Worm (Caenorhabditis elegans) whole organism, late embryonic: ENCODE measurements around the gene Y54E2A.9.

Experiments used
- ama-1 ChIP-seq: fragments of 150-350 bp; optimal IDR thresholded peaks from 2 replicates; lab custom pipeline; 2014
- ceh-14 ChIP-seq: sonication (generic microtip); optimal IDR thresholded peaks from 2 replicates; lab custom pipeline; 2016; ENCODE audit warnings: missing genotype, missing genetic modification characterization, missing compliant biosample characterization
- ceh-2 ChIP-seq: sonication (generic microtip); optimal IDR thresholded peaks from 2 replicates; lab custom pipeline; 2016; ENCODE audit warnings: missing genotype, missing genetic modification characterization, missing compliant biosample characterization
- ceh-9 ChIP-seq: sonication (generic microtip); optimal IDR thresholded peaks from 2 replicates; lab custom pipeline; 2016; ENCODE audit warnings: mild to moderate bottlenecking, missing genetic modification characterization, inconsistent platforms, missing compliant biosample characterization
- dve-1 ChIP-seq: sonication (generic microtip); optimal IDR thresholded peaks from 2 replicates; lab custom pipeline; 2017; ENCODE audit warnings: antibody characterized with exemption, mild to moderate bottlenecking, missing genetic modification characterization, missing compliant biosample characterization
- elt-4 ChIP-seq: sonication (generic microtip); optimal IDR thresholded peaks from 2 replicates; lab custom pipeline; 2016; ENCODE audit warnings: missing genetic modification characterization, missing compliant biosample characterization
- fkh-10 ChIP-seq: fragments of 150-350 bp; optimal IDR thresholded peaks from 2 replicates; lab custom pipeline; 2014; ENCODE audit warnings: missing biosample characterization, missing genetic modification reagents, missing genetic modification characterization
- npax-4 ChIP-seq: sonication (generic microtip); optimal IDR thresholded peaks from 2 replicates; lab custom pipeline; 2016; ENCODE audit warnings: missing genetic modification characterization, missing compliant biosample characterization
- pag-3 ChIP-seq: sonication (generic microtip); optimal IDR thresholded peaks from 2 replicates; lab custom pipeline; 2016; ENCODE audit warnings: missing compliant biosample characterization, missing genetic modification characterization, borderline replicate concordance
- pha-4 ChIP-seq: fragments of 150-350 bp; optimal IDR thresholded peaks from 2 replicates; lab custom pipeline; 2018; ENCODE audit warnings: missing biosample characterization, missing genetic modification reagents, missing genetic modification characterization
- pqm-1 ChIP-seq: sonication (generic microtip); optimal IDR thresholded peaks from 2 replicates; lab custom pipeline; 2016; ENCODE audit warnings: missing genetic modification characterization, missing compliant biosample characterization
- sox-2 ChIP-seq: fragments of 200-800 bp; sonication (Bioruptor generic); IDR thresholded peaks from 2 replicates; pipeline ENCODE4 v1.3.6; 2022; ENCODE audit warnings: missing genetic modification reagents, missing genetic modification characterization, missing compliant biosample characterization
- tbx-7 ChIP-seq: sonication (generic microtip); optimal IDR thresholded peaks from 2 replicates; lab custom pipeline; 2016; ENCODE audit warnings: missing genotype, missing genetic modification characterization, missing compliant biosample characterization
- ztf-16 ChIP-seq: sonication (generic microtip); optimal IDR thresholded peaks from 2 replicates; lab custom pipeline; 2017; ENCODE audit warnings: missing genetic modification characterization, missing compliant biosample characterization

- no peak for TF ChIP-seq elt-4 (tag; lab: Kevin White, UChicago)
- TF ChIP-seq ztf-16 (tag; lab: Kevin White, UChicago), result no peak
- no peak for TF ChIP-seq ama-1 (lab: Kevin White, UChicago)
- no peak for TF ChIP-seq npax-4 (tag; lab: Kevin White, UChicago)
- no peak for TF ChIP-seq ceh-2 (tag; lab: Kevin White, UChicago)
- TF ChIP-seq ceh-9 (tag; lab: Kevin White, UChicago), result no peak
- TF ChIP-seq fkh-10 (GFP tag; lab: Kevin White, UChicago), result no peak
- TF ChIP-seq tbx-7, result no peak
- no peak for TF ChIP-seq pag-3
- TF ChIP-seq dve-1 (tag; lab: Kevin White, UChicago), result peak; percentile 66
- TF ChIP-seq pqm-1, result no peak
- no peak for TF ChIP-seq ceh-14 (tag; lab: Kevin White, UChicago)
- TF ChIP-seq pha-4 (tag; lab: Kevin White, UChicago), result no peak
- TF ChIP-seq sox-2 (GFP tag; lab: Robert Waterston, UW), result no peak
Observed at ce11 chrII:14814894-14815568, 29.2 kb upstream of the Y54E2A.9 start, which contains the start of gene W01D2.1.
